Fruit fly (Drosophila melanogaster) S2 (cell line): ENCODE results near the gene SAK.

ENCODE experiments used
- CG8478 ChIP-seq: fragments of >200 bp; optimal IDR thresholded peaks from 2 replicates; lab custom pipeline; 2018
- CTCF ChIP-seq, 2 experiments: fragments of >200 bp; optimal IDR thresholded peaks; 2 replicates each; lab custom pipeline; 2018

DNA sequence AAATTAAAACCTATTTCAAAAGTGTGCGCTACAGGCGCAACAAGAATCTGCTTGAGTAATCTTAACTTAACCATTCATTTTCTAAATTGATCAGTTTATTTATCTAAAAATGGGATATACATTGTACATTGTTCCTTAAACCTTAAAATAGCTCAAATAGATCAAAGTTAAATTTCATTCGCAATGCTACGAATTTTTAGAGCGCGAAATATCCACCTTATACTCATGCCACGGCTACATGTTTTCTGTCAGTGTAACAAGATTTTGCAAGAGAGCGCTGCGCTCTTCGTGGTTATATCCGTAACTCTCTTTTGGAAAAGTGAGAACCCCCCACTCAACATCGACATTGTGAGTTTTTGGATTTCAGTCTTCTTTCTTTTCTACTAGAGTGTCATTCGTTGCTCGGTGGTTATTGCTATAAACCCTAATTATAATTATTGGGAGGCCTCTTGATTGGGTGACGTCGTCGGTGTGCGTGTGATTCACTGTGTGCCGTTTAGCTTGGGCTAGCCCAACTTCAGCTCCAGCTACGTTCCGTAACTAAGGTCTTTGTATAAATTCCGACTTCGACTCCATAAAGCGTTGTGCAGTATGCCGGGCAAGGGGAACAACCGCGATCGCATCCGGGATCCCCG is 6.1 kb downstream of the SAK start:
- TF ChIP-seq CG8478 (lab: Kevin White, UChicago) (no peak), CTCF (optimal IDR thresholded peaks at IDR 0.05; lab: Kevin White, UChicago) (no peak)
